Worm (Caenorhabditis elegans): ENCODE data around the gene T10B5.8.

DNA sequence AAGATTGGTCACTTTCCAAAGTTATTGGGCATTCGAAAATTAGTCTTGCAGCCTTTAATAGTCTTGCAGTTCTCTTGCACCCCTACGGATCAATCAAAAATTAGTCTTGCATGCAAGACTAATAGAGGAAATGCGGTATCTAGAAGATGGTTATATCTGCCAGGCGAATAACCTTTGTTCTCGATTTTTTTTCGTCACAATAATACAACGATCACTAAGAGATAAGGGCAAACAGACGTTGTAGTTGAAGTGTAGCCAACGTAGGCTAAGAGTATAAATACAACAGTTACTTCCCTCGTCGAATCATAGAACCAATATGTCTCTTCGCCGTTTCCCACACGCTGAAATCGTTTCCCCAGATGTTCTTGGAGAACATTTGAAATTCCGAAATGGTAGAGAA is at the start of gene T10B5.8:
- TF ChIP-seq ama-1 (optimal IDR thresholded peaks at IDR 0.05) (no peak), ceh-36 (tag; optimal IDR thresholded peaks at IDR 0.05) (no peak), ets-7 (tag; optimal IDR thresholded peaks at IDR 0.05) (no peak)
